Worm (Caenorhabditis elegans) whole organism, L1 larva: Measurements from ENCODE around the gene F26G1.11.

Source experiments
- blmp-1 ChIP-seq: fragments of 150-350 bp; optimal IDR thresholded peaks from 2 replicates; lab custom pipeline; 2014; ENCODE audit warnings: missing biosample characterization, missing genetic modification characterization
- efl-1 ChIP-seq, 4 experiments: fragments of 150-350 bp; optimal IDR thresholded peaks in 3 of 4; peaks in 1 of 4; 1 replicate in 1 of 4; 2 replicates in 3 of 4; lab custom pipeline; 2014; ENCODE audit warnings: missing biosample characterization in 2 of 4, missing genetic modification characterization in 2 of 4, missing genetic modification reagents in 2 of 4
- ets-5 ChIP-seq: fragments of 200-800 bp; sonication (Bioruptor generic); IDR thresholded peaks from 2 replicates; pipeline ENCODE4 v1.3.6; 2022; ENCODE audit warnings: missing genetic modification characterization, missing compliant biosample characterization
- fkh-10 ChIP-seq: sonication (generic microtip); optimal IDR thresholded peaks from 2 replicates; lab custom pipeline; 2017; ENCODE audit warnings: missing biosample characterization, missing genetic modification reagents, missing genetic modification characterization
- snpc-4 ChIP-seq: fragments of 150-350 bp; optimal IDR thresholded peaks from 2 replicates; lab custom pipeline; 2014; ENCODE audit warnings: missing biosample characterization, missing genetic modification characterization
- tlp-1 ChIP-seq: fragments of 150-350 bp; optimal IDR thresholded peaks from 2 replicates; lab custom pipeline; 2014; ENCODE audit warnings: missing biosample characterization, missing genetic modification characterization
- vab-15 ChIP-seq: sonication (generic microtip); optimal IDR thresholded peaks from 2 replicates; lab custom pipeline; 2017; ENCODE audit warnings: missing genotype, mild to moderate bottlenecking, missing genetic modification characterization, missing compliant biosample characterization
- ztf-11 ChIP-seq, 2 experiments: sonication (generic microtip); optimal IDR thresholded peaks; 2 replicates each; lab custom pipeline; 2016 to 2017; ENCODE audit warnings: missing genetic modification characterization in 2 of 2, missing biosample characterization in 1 of 2, missing compliant biosample characterization in 1 of 2

DNA sequence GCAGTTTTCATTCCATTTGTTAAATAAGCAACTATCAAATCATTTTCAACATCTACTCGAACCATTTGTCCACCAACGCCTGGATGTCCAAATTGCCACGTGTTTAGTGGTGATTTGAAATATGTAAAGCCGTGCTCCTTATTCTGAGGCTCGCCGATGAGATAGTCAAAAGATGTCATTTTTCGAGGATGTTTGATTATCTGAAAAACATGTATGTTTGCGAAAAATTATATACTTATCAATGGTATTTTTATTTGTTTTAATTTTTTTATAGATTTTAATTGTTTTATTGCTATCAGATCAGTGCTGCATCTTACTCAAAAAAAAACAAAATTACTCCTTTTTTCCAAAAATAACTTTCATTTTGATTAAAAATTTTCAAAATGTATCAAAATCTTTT lies 41.8 kb downstream of the F26G1.11 start:
- TF ChIP-seq fkh-10 (GFP tag; lab: Kevin White, UChicago) (no peak), ets-5 (GFP tag; lab: Robert Waterston, UW) (no peak), blmp-1 (no peak), tlp-1 (tag; lab: Kevin White, UChicago) (no peak), vab-15 (tag; lab: Kevin White, UChicago) (no peak), efl-1 (optimal IDR thresholded peaks at IDR 0.05; lab: Kevin White, UChicago) (no peak), efl-1 (GFP tag; optimal IDR thresholded peaks at IDR 0.05 in 1 of 2; lab: Kevin White, UChicago) (no peak), snpc-4 (tag; lab: Kevin White, UChicago) (no peak), ztf-11 (tag; optimal IDR thresholded peaks at IDR 0.05; lab: Kevin White, UChicago) (no peak)
